Fruit fly (Drosophila melanogaster): ENCODE results near the gene yellow-g.
A peak's percentile ranks its signal among the peaks of the same experiment; 100 is the strongest.

- TF ChIP-seq cnc (optimal IDR thresholded peaks at IDR 0.05) (no peak), Hr96 (GFP tag; optimal IDR thresholded peaks at IDR 0.05) (no peak), cic (GFP tag; optimal IDR thresholded peaks at IDR 0.05) (peak; percentile 12)
Observed at dm6 chr3L:2255775-2256174, 16.8 kb downstream of the yellow-g start.
